Worm (Caenorhabditis elegans) whole organism, mixed stage, embryonic: ENCODE measurements around the gene gcy-18.

Experiments
- bed-3 ChIP-seq: fragments of 200-800 bp; sonication (Bioruptor generic); optimal IDR thresholded peaks from 3 replicates; lab custom pipeline; 2018; ENCODE audit warnings: mild to moderate bottlenecking, missing genetic modification characterization, moderate library complexity, missing compliant biosample characterization
- blmp-1 ChIP-seq: fragments of 150-350 bp; optimal IDR thresholded peaks from 2 replicates; lab custom pipeline; 2014; ENCODE audit warnings: missing biosample characterization, missing genetic modification characterization
- ceh-39 ChIP-seq: fragments of 150-350 bp; optimal IDR thresholded peaks from 2 replicates; lab custom pipeline; 2014; ENCODE audit warnings: missing biosample characterization, missing genetic modification characterization
- ceh-83 ChIP-seq: fragments of 200-800 bp; sonication (Bioruptor generic); optimal IDR thresholded peaks from 2 replicates; lab custom pipeline; 2018; ENCODE audit warnings: mild to moderate bottlenecking, missing genetic modification characterization, missing compliant biosample characterization
- ces-1 ChIP-seq: fragments of 150-350 bp; optimal IDR thresholded peaks from 2 replicates; lab custom pipeline; 2014; ENCODE audit warnings: missing biosample characterization, missing genetic modification reagents, missing genetic modification characterization
- cnd-1 ChIP-seq: fragments of 200-800 bp; sonication (Bioruptor generic); optimal IDR thresholded peaks from 2 replicates; lab custom pipeline; 2018; ENCODE audit warnings: mild to moderate bottlenecking, missing genetic modification characterization, missing compliant biosample characterization
- drap-1 ChIP-seq: fragments of 200-800 bp; sonication (Bioruptor generic); optimal IDR thresholded peaks from 3 replicates; lab custom pipeline; 2018; ENCODE audit warnings: mild to moderate bottlenecking, missing genetic modification characterization, missing compliant biosample characterization
- elt-1 ChIP-seq: sonication (generic microtip); optimal IDR thresholded peaks from 2 replicates; lab custom pipeline; 2017; ENCODE audit warnings: missing genetic modification characterization, mild to moderate bottlenecking, missing compliant biosample characterization, antibody characterized with exemption, moderate library complexity, borderline replicate concordance; ENCODE audit not compliant: insufficient read depth
- elt-3 ChIP-seq: fragments of 150-350 bp; optimal IDR thresholded peaks from 2 replicates; lab custom pipeline; 2014; ENCODE audit warnings: missing biosample characterization, missing genetic modification characterization
- flh-1 ChIP-seq: fragments of 200-800 bp; sonication (Bioruptor generic); optimal IDR thresholded peaks from 2 replicates; lab custom pipeline; 2018; ENCODE audit warnings: mild to moderate bottlenecking, missing genetic modification characterization, moderate library complexity, missing compliant biosample characterization
- hlh-1 ChIP-seq: fragments of 150-350 bp; optimal IDR thresholded peaks from 2 replicates; lab custom pipeline; 2014; ENCODE audit warnings: missing biosample characterization, missing genetic modification reagents, missing genetic modification characterization
- lin-13 ChIP-seq: fragments of 150-350 bp; optimal IDR thresholded peaks from 2 replicates; lab custom pipeline; 2014; ENCODE audit warnings: missing biosample characterization, missing genetic modification characterization
- lsy-2 ChIP-seq: fragments of 150-350 bp; optimal IDR thresholded peaks from 2 replicates; lab custom pipeline; 2014; ENCODE audit warnings: missing biosample characterization, missing genetic modification characterization
- mep-1 ChIP-seq: fragments of 150-350 bp; optimal IDR thresholded peaks from 2 replicates; lab custom pipeline; 2017; ENCODE audit warnings: missing biosample characterization, missing genetic modification reagents, missing genetic modification characterization, inconsistent platforms
- nhr-12 ChIP-seq: fragments of 150-350 bp; optimal IDR thresholded peaks from 2 replicates; lab custom pipeline; 2014; ENCODE audit warnings: missing biosample characterization, missing genetic modification characterization
- nhr-2 ChIP-seq: fragments of 150-350 bp; optimal IDR thresholded peaks from 2 replicates; lab custom pipeline; 2014; ENCODE audit warnings: missing biosample characterization, missing genetic modification characterization
- nhr-237 ChIP-seq: fragments of 150-350 bp; optimal IDR thresholded peaks from 2 replicates; lab custom pipeline; 2014; ENCODE audit warnings: missing biosample characterization, missing genetic modification characterization
- nhr-28 ChIP-seq: fragments of 150-350 bp; optimal IDR thresholded peaks from 2 replicates; lab custom pipeline; 2014; ENCODE audit warnings: missing biosample characterization, missing genetic modification characterization
- nhr-76 ChIP-seq: sonication (generic microtip); optimal IDR thresholded peaks from 2 replicates; lab custom pipeline; 2017; ENCODE audit warnings: missing biosample characterization, missing genetic modification characterization
- pha-4 ChIP-seq: fragments of 150-350 bp; optimal IDR thresholded peaks from 2 replicates; lab custom pipeline; 2018; ENCODE audit warnings: missing biosample characterization, missing genetic modification reagents, missing genetic modification characterization
- sem-2 ChIP-seq: fragments of 200-800 bp; sonication (Bioruptor generic); optimal IDR thresholded peaks from 2 replicates; lab custom pipeline; 2018; ENCODE audit warnings: mild to moderate bottlenecking, missing genetic modification characterization, missing compliant biosample characterization
- snpc-4 ChIP-seq: fragments of 150-350 bp; optimal IDR thresholded peaks from 2 replicates; lab custom pipeline; 2014; ENCODE audit warnings: missing biosample characterization, missing genetic modification characterization
- sptf-1 ChIP-seq: sonication (generic microtip); optimal IDR thresholded peaks from 2 replicates; lab custom pipeline; 2017; ENCODE audit warnings: mild to moderate bottlenecking, missing genetic modification characterization, moderate library complexity, missing compliant biosample characterization
- tbx-8 ChIP-seq: fragments of 200-800 bp; sonication (Bioruptor generic); optimal IDR thresholded peaks from 2 replicates; lab custom pipeline; 2018; ENCODE audit warnings: mild to moderate bottlenecking, missing genetic modification characterization, moderate library complexity, missing compliant biosample characterization
- unc-120 ChIP-seq: sonication (generic microtip); optimal IDR thresholded peaks from 2 replicates; lab custom pipeline; 2017; ENCODE audit warnings: missing genetic modification characterization, missing compliant biosample characterization; ENCODE audit not compliant: poor library complexity, severe bottlenecking
- unc-39 ChIP-seq: fragments of 150-350 bp; optimal IDR thresholded peaks from 2 replicates; lab custom pipeline; 2014; ENCODE audit warnings: missing biosample characterization, missing genetic modification characterization
- unc-62 ChIP-seq: fragments of 150-350 bp; optimal IDR thresholded peaks from 2 replicates; lab custom pipeline; 2014; ENCODE audit warnings: missing biosample characterization, missing genetic modification reagents, missing genetic modification characterization
- zip-8 ChIP-seq: fragments of 150-350 bp; optimal IDR thresholded peaks from 2 replicates; lab custom pipeline; 2014; ENCODE audit warnings: missing biosample characterization, missing genetic modification characterization
- ztf-11 ChIP-seq: fragments of 150-350 bp; optimal IDR thresholded peaks from 2 replicates; lab custom pipeline; 2014; ENCODE audit warnings: missing biosample characterization, missing genetic modification characterization

The gcy-18 gene

ce11 chrIV:12855248-12855647 is 4.6 kb upstream of the gcy-18 start, which contains the start of gene nstp-5:
TSS of gene nstp-5 (plus strand) at chrIV:12855548.
- no peak for TF ChIP-seq bed-3
- no peak for TF ChIP-seq mep-1 (tag; lab: Kevin White, UChicago)
- no peak for TF ChIP-seq zip-8 (tag; lab: Kevin White, UChicago)
- no peak for TF ChIP-seq sptf-1 (tag; lab: Kevin White, UChicago)
- no peak for TF ChIP-seq unc-120 (tag; lab: Kevin White, UChicago)
- TF ChIP-seq elt-3 (tag; lab: Kevin White, UChicago): no peak
- TF ChIP-seq hlh-1 (tag; lab: Kevin White, UChicago): no peak
- no peak for TF ChIP-seq tbx-8 (GFP tag; lab: Kevin White, UChicago)
- no peak for TF ChIP-seq elt-1 (tag; lab: Kevin White, UChicago)
- TF ChIP-seq lsy-2 (tag; lab: Kevin White, UChicago): no peak
- TF ChIP-seq nhr-28 (tag; lab: Kevin White, UChicago): no peak
- no peak for TF ChIP-seq ces-1
- no peak for TF ChIP-seq sem-2 (GFP tag; lab: Kevin White, UChicago)

ce11 chrIV:12865884-12866283 is 6.0 kb downstream of the gcy-18 start, which contains the start of gene clec-186:
TSS of gene clec-186 (plus strand) at chrIV:12866109.
- TF ChIP-seq unc-62 (GFP tag; lab: Kevin White, UChicago): no peak
- no peak for TF ChIP-seq elt-1 (tag; lab: Kevin White, UChicago)
- no peak for TF ChIP-seq nhr-237 (tag; lab: Kevin White, UChicago)
- TF ChIP-seq drap-1: no peak
- TF ChIP-seq ceh-39: no peak
- no peak for TF ChIP-seq ces-1

ce11 chrIV:12869383-12869782 is 9.5 kb downstream of the gcy-18 start:
- TF ChIP-seq sem-2 (GFP tag; lab: Kevin White, UChicago) (no peak), unc-120 (tag; lab: Kevin White, UChicago) (no peak), flh-1 (GFP tag; lab: Kevin White, UChicago) (no peak), snpc-4 (tag; lab: Kevin White, UChicago) (no peak), nhr-2 (tag; lab: Kevin White, UChicago) (no peak), lin-13 (tag; lab: Kevin White, UChicago) (no peak), pha-4 (tag; lab: Kevin White, UChicago) (no peak), tbx-8 (GFP tag; lab: Kevin White, UChicago) (no peak), bed-3 (no peak), mep-1 (tag; lab: Kevin White, UChicago) (no peak), ztf-11 (tag; lab: Kevin White, UChicago) (no peak), unc-39 (tag; lab: Kevin White, UChicago) (no peak), blmp-1 (tag; lab: Kevin White, UChicago) (no peak)

ce11 chrIV:12869812-12870211 is 9.9 kb downstream of the gcy-18 start:
- TF ChIP-seq cnd-1 (tag; lab: Kevin White, UChicago) (no peak), lsy-2 (tag; lab: Kevin White, UChicago) (no peak), nhr-76 (tag; lab: Kevin White, UChicago) (no peak), unc-62 (GFP tag; lab: Kevin White, UChicago) (no peak), ceh-83 (GFP tag; lab: Kevin White, UChicago) (no peak)

- TF ChIP-seq zip-8 (tag; lab: Kevin White, UChicago): peak; percentile 84
- TF ChIP-seq flh-1 (GFP tag; lab: Kevin White, UChicago): no peak
- TF ChIP-seq, all 35 proteins: peak for 1
Measured at ce11 chrIV:12870315-12870714, 10.4 kb downstream of the gcy-18 start.

- TF ChIP-seq nhr-12 (tag; lab: Kevin White, UChicago): no peak
- TF ChIP-seq unc-39 (tag; lab: Kevin White, UChicago): no peak
Measured at ce11 chrIV:12871445-12871947, 11.6 kb downstream of the gcy-18 start, which contains the start of gene clec-187. TSS of gene clec-187 (minus strand) at chrIV:12871495.
